Worm (Caenorhabditis elegans) whole organism, mixed stage, embryonic: Measurements from ENCODE around the gene C40H5.2.

Source experiments
- ceh-39 ChIP-seq: fragments of 150-350 bp; optimal IDR thresholded peaks from 2 replicates; lab custom pipeline; 2014; ENCODE audit warnings: missing biosample characterization, missing genetic modification characterization
- ces-1 ChIP-seq: fragments of 150-350 bp; optimal IDR thresholded peaks from 2 replicates; lab custom pipeline; 2014; ENCODE audit warnings: missing biosample characterization, missing genetic modification reagents, missing genetic modification characterization
- drap-1 ChIP-seq: fragments of 200-800 bp; sonication (Bioruptor generic); optimal IDR thresholded peaks from 3 replicates; lab custom pipeline; 2018; ENCODE audit warnings: mild to moderate bottlenecking, missing genetic modification characterization, missing compliant biosample characterization
- elt-3 ChIP-seq: fragments of 150-350 bp; optimal IDR thresholded peaks from 2 replicates; lab custom pipeline; 2014; ENCODE audit warnings: missing biosample characterization, missing genetic modification characterization
- lsy-2 ChIP-seq: fragments of 150-350 bp; optimal IDR thresholded peaks from 2 replicates; lab custom pipeline; 2014; ENCODE audit warnings: missing biosample characterization, missing genetic modification characterization
- mls-2 ChIP-seq: sonication (generic microtip); optimal IDR thresholded peaks from 2 replicates; lab custom pipeline; 2016; ENCODE audit warnings: mild to moderate bottlenecking, missing genetic modification characterization, moderate library complexity, missing compliant biosample characterization
- nhr-28 ChIP-seq: fragments of 150-350 bp; optimal IDR thresholded peaks from 2 replicates; lab custom pipeline; 2014; ENCODE audit warnings: missing biosample characterization, missing genetic modification characterization
- nhr-76 ChIP-seq: sonication (generic microtip); optimal IDR thresholded peaks from 2 replicates; lab custom pipeline; 2017; ENCODE audit warnings: missing biosample characterization, missing genetic modification characterization
- snpc-4 ChIP-seq: fragments of 150-350 bp; optimal IDR thresholded peaks from 2 replicates; lab custom pipeline; 2014; ENCODE audit warnings: missing biosample characterization, missing genetic modification characterization
- zip-8 ChIP-seq: fragments of 150-350 bp; optimal IDR thresholded peaks from 2 replicates; lab custom pipeline; 2014; ENCODE audit warnings: missing biosample characterization, missing genetic modification characterization

- TF ChIP-seq zip-8 (no peak), snpc-4 (tag; lab: Kevin White, UChicago) (no peak), ceh-39 (tag; lab: Kevin White, UChicago) (no peak), lsy-2 (tag; lab: Kevin White, UChicago) (no peak), drap-1 (no peak), mls-2 (no peak), ces-1 (peak; percentile 78), nhr-28 (tag; lab: Kevin White, UChicago) (no peak), elt-3 (tag; lab: Kevin White, UChicago) (no peak), nhr-76 (tag; lab: Kevin White, UChicago) (no peak)
Measured at ce11 chrX:11743723-11744122, 2.2 kb upstream of the C40H5.2 start.
